ENCODE assay signal across 1 fruit fly cellular context in genomic region chr3R:9590952-9591532, dm6.
TF ChIP-seq lines count a peak whose summit lies in the region.

Gene bocks (minus strand): TSS chr3R:9591002.
Gene CG8312 (plus strand): TSS chr3R:9591309.

TF ChIP-seq in whole organism, embryonic, 481 proteins besides CTCF, POLR2A, EP300 and RAD21 (continued from another document):
- peak; percentile 46 for TF ChIP-seq repo (GFP tag; optimal IDR thresholded peaks at IDR 0.05; lab: Kevin White, UChicago)
- TF ChIP-seq Jarid2 (GFP tag; optimal IDR thresholded peaks at IDR 0.05; lab: Kevin White, UChicago), result peak; percentile 91
- TF ChIP-seq nerfin-1 (tag; optimal IDR thresholded peaks at IDR 0.05; lab: Kevin White, UChicago), result peak; percentile 50
- no peak for TF ChIP-seq trh (GFP tag; optimal IDR thresholded peaks at IDR 0.05; lab: Kevin White, UChicago)
- TF ChIP-seq emc (GFP tag; optimal IDR thresholded peaks at IDR 0.05; lab: Kevin White, UChicago), result no peak
- TF ChIP-seq Lpt (GFP tag; optimal IDR thresholded peaks at IDR 0.05; lab: Kevin White, UChicago), result no peak
- no peak for TF ChIP-seq Elba2 (GFP tag; optimal IDR thresholded peaks at IDR 0.05; lab: Kevin White, UChicago)
- TF ChIP-seq CG9817 (tag; optimal IDR thresholded peaks at IDR 0.05; lab: Kevin White, UChicago), result peak; percentile 29
- peak; percentile 99 for TF ChIP-seq pzg (GFP tag; optimal IDR thresholded peaks at IDR 0.05; lab: Kevin White, UChicago)
- TF ChIP-seq Vsx1 (GFP tag; optimal IDR thresholded peaks at IDR 0.05; lab: Kevin White, UChicago), result no peak
- TF ChIP-seq CG18764 (GFP tag; optimal IDR thresholded peaks at IDR 0.05; lab: Kevin White, UChicago), result peak; percentile 42
- TF ChIP-seq Drgx (GFP tag; IDR thresholded peaks at IDR 0.05; lab: Robert Waterston, UW), result no peak
- TF ChIP-seq CrebB (tag; optimal IDR thresholded peaks at IDR 0.05; lab: Kevin White, UChicago), result peak; percentile 60
- TF ChIP-seq twi (tag; optimal IDR thresholded peaks at IDR 0.05; lab: Kevin White, UChicago), result peak; percentile 48
- TF ChIP-seq Chrac-16 (GFP tag; optimal IDR thresholded peaks at IDR 0.05; lab: Kevin White, UChicago), result peak; percentile 3
- TF ChIP-seq Mad (GFP tag; optimal IDR thresholded peaks at IDR 0.05; lab: Kevin White, UChicago), result peak; percentile 44
- TF ChIP-seq cas (GFP tag; IDR thresholded peaks at IDR 0.05; lab: Robert Waterston, UW), result no peak
- TF ChIP-seq CG7839 (tag; optimal IDR thresholded peaks at IDR 0.05; lab: Kevin White, UChicago), result peak; percentile 31
- TF ChIP-seq peb (GFP tag; IDR thresholded peaks at IDR 0.05; lab: Robert Waterston, UW), result no peak
- peak; percentile 28 for TF ChIP-seq CG9727 (GFP tag; optimal IDR thresholded peaks at IDR 0.05; lab: Kevin White, UChicago)
- TF ChIP-seq pros (GFP tag; optimal IDR thresholded peaks at IDR 0.05; lab: Kevin White, UChicago), result no peak
- peak; percentile 76 for TF ChIP-seq Max (GFP tag; optimal IDR thresholded peaks at IDR 0.05; lab: Kevin White, UChicago)
- no peak for TF ChIP-seq CG14965 (GFP tag; optimal IDR thresholded peaks at IDR 0.05; lab: Kevin White, UChicago; ENCODE audit: borderline replicate concordance)
- TF ChIP-seq CG8359 (GFP tag; optimal IDR thresholded peaks at IDR 0.05; lab: Kevin White, UChicago; ENCODE audit: borderline replicate concordance), result no peak
- peak in 1 of 3 experiments; percentile 30 for TF ChIP-seq lola (GFP tag; optimal IDR thresholded peaks at IDR 0.05; lab: Kevin White, UChicago)
- TF ChIP-seq Ets65A (GFP tag; lab: Kevin White, UChicago), result peak; percentile 56
TF ChIP-seq in whole organism, embryonic: peak in this region for 182.
